Worm (Caenorhabditis elegans) whole organism, mixed stage, embryonic: Measurements from ENCODE around the gene pitr-2.

Experiments
- elt-3 ChIP-seq: fragments of 150-350 bp; optimal IDR thresholded peaks from 2 replicates; lab custom pipeline; 2014; ENCODE audit warnings: missing biosample characterization, missing genetic modification characterization
- lin-13 ChIP-seq: fragments of 150-350 bp; optimal IDR thresholded peaks from 2 replicates; lab custom pipeline; 2014; ENCODE audit warnings: missing biosample characterization, missing genetic modification characterization
- nhr-76 ChIP-seq: sonication (generic microtip); optimal IDR thresholded peaks from 2 replicates; lab custom pipeline; 2017; ENCODE audit warnings: missing biosample characterization, missing genetic modification characterization
- unc-39 ChIP-seq: fragments of 150-350 bp; optimal IDR thresholded peaks from 2 replicates; lab custom pipeline; 2014; ENCODE audit warnings: missing biosample characterization, missing genetic modification characterization

DNA sequence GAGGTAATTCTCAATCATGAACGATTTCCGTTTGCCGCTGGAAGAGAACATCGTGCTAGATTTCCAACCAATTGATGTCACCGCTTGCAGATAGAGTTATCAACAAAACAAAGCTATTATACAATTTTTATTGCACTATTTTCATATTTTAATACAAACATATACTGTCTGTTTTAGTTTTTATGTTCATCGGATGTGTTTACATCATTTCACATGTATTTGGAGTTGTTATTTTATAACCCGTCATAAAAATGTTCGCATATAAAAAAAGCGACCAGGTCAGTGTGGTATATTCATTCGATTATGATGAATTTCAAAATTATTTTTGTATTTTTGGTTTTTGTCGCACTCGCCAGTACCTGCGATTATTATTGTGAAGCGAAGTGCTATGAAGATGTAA is 14.3 kb downstream of the pitr-2 start, which contains the start of gene F21C10.11:
- TF ChIP-seq elt-3 (tag; lab: Kevin White, UChicago) (no peak), lin-13 (tag; lab: Kevin White, UChicago) (no peak), unc-39 (tag; lab: Kevin White, UChicago) (no peak), nhr-76 (tag; lab: Kevin White, UChicago) (no peak)
